Fruit fly (Drosophila melanogaster) Kc167 (cell line): ENCODE measurements around the gene CG45263.

Experiments
- Myc ChIP-seq: fragments of >200 bp; optimal IDR thresholded peaks from 2 replicates; lab custom pipeline; 2017; ENCODE audit warnings: missing external identifiers
- Sin3A ChIP-seq: fragments of >200 bp; optimal IDR thresholded peaks from 2 replicates; lab custom pipeline; 2018; ENCODE audit warnings: missing external identifiers
- h ChIP-seq: fragments of >200 bp; optimal IDR thresholded peaks from 3 replicates; lab custom pipeline; 2018; ENCODE audit warnings: missing external identifiers
- insv ChIP-seq: fragments of >200 bp; optimal IDR thresholded peaks from 3 replicates; lab custom pipeline; 2018; ENCODE audit warnings: missing external identifiers
- psq ChIP-seq: fragments of >200 bp; optimal IDR thresholded peaks from 2 replicates; lab custom pipeline; 2017; ENCODE audit warnings: missing external identifiers
- ttk ChIP-seq: sonication (Bioruptor generic); optimal IDR thresholded peaks from 2 replicates; lab custom pipeline; 2017; ENCODE audit warnings: missing external identifiers

DNA sequence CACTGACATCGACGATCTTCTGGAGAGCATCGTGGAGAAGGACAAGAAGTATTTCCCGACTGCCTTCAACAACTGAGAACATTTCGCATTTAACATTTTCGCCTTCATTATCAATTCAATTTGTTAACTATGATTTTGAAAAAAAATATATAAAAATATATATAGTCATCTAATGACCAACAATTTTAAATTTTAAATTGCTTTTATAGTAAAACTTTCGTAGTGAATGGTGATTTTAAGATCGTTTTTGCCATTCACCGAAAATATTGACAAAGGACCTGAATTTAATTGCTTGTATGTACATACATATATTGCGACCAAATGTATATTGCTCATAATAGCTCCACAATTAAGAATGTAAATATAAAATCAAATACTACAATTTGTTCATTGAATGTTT, 130.1 kb downstream of the CG45263 start, which contains the start of gene CG7352:
- TF ChIP-seq h (lab: Kevin White, UChicago) (no peak), psq (lab: Kevin White, UChicago) (no peak), Sin3A (lab: Kevin White, UChicago) (no peak), ttk (lab: Kevin White, UChicago) (no peak), insv (lab: Kevin White, UChicago) (no peak), Myc (lab: Kevin White, UChicago) (no peak)
